Comparison of ENCODE assay signal across 3 fruit fly cellular contexts in genomic region chr3L:22109903-22110302, dm6.
TF ChIP-seq lines count a peak whose summit lies in the region.

No protein-coding gene starts in this region.

- TF ChIP-seq CTCF in whole organism, embryonic (GFP tag; optimal IDR thresholded peaks at IDR 0.05; lab: Kevin White, UChicago): no peak

TF ChIP-seq in whole organism, embryonic, 481 proteins besides CTCF, POLR2A, EP300 and RAD21:
- no peak for TF ChIP-seq bsh (GFP tag; optimal IDR thresholded peaks at IDR 0.05; lab: Kevin White, UChicago)
- TF ChIP-seq CG15601 (tag; optimal IDR thresholded peaks at IDR 0.05; lab: Kevin White, UChicago): no peak
- TF ChIP-seq Meics (GFP tag; optimal IDR thresholded peaks at IDR 0.05; lab: Kevin White, UChicago): peak; percentile 22
- TF ChIP-seq D19A (tag; optimal IDR thresholded peaks at IDR 0.05; lab: Kevin White, UChicago): peak; percentile 56
- TF ChIP-seq CG11504 (tag; optimal IDR thresholded peaks at IDR 0.05; lab: Kevin White, UChicago): peak; percentile 4
- no peak for TF ChIP-seq CG18476 (GFP tag; optimal IDR thresholded peaks at IDR 0.05; lab: Kevin White, UChicago)
- TF ChIP-seq CG7556 (GFP tag; optimal IDR thresholded peaks at IDR 0.05; lab: Kevin White, UChicago): peak; percentile 6
- 0 out of 3 replicates have a peak, but pooled peaks have one; percentile 19 for TF ChIP-seq CG17361 (GFP tag; IDR thresholded peaks at IDR 0.05; lab: Robert Waterston, UW)
- peak; percentile 12 for TF ChIP-seq gem (tag; optimal IDR thresholded peaks at IDR 0.05; lab: Kevin White, UChicago)
- TF ChIP-seq CG9609 (GFP tag; optimal IDR thresholded peaks at IDR 0.05; lab: Kevin White, UChicago): no peak
- peak; percentile 2 for TF ChIP-seq CG2678 (tag; optimal IDR thresholded peaks at IDR 0.05; lab: Kevin White, UChicago)
- TF ChIP-seq sens (GFP tag; lab: Kevin White, UChicago): peak; percentile 69
- no peak for TF ChIP-seq slbo (GFP tag; IDR thresholded peaks at IDR 0.05; lab: Robert Waterston, UW)

TF ChIP-seq in whole organism, prepupa, 60 proteins besides CTCF, POLR2A, EP300 and RAD21:
- TF ChIP-seq Smox (GFP tag; optimal IDR thresholded peaks at IDR 0.05; lab: Kevin White, UChicago): no peak
- peak; percentile 53 for TF ChIP-seq Eip78C (GFP tag; lab: Kevin White, UChicago)
- peak; percentile 7 for TF ChIP-seq CG32006 (GFP tag; optimal IDR thresholded peaks at IDR 0.05; lab: Kevin White, UChicago)

TF ChIP-seq in whole organism, pupa, 21 proteins besides CTCF, POLR2A, EP300 and RAD21:
- TF ChIP-seq EcR (GFP tag; optimal IDR thresholded peaks at IDR 0.05; lab: Kevin White, UChicago) (no peak), CG8159 (tag; optimal IDR thresholded peaks at IDR 0.05; lab: Kevin White, UChicago) (peak; percentile 10)
